Worm (Caenorhabditis elegans) whole organism, midembryonic: ENCODE data around the gene K02E2.11.

Experiments used
- cog-1 ChIP-seq: sonication (generic microtip); optimal IDR thresholded peaks from 2 replicates; lab custom pipeline; 2016; ENCODE audit warnings: missing genetic modification characterization, missing compliant biosample characterization
- ztf-29 ChIP-seq: fragments of 200-800 bp; sonication (Bioruptor generic); IDR thresholded peaks from 2 replicates; pipeline ENCODE4 v1.3.6; 2022; ENCODE audit warnings: missing genetic modification reagents, missing genetic modification characterization, missing compliant biosample characterization

DNA sequence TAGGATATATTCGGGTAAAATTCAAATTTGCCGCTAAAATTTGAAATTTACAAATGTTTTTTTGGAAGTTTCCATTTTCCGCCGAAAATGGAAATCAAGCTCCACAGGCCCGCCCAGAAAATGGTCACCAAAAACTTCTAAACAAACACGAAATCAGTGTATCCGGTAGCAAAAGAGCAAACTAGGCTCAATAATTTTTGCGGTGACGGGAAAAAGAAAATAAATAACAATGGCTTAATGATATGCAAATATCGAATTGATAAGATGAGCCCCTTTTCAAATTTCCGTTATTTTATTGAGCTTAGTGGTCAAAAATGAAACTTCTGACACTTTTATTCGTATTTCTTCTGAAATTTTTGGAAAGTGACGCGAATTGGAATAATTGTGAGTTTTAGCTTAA lies 38.2 kb upstream of the K02E2.11 start, which contains the start of gene Y38H6A.3:
- TF ChIP-seq ztf-29 (GFP tag; lab: Robert Waterston, UW) = no peak
- no peak for TF ChIP-seq cog-1
